ENCODE assay signal across 6 worm cellular contexts in genomic region chrV:16794828-16795354, ce11.
TF ChIP-seq lines count a peak whose summit lies in the region.

Gene ctps-1, plus strand, starts transcription at chrV:16794878.
Gene pus-1, minus strand, starts transcription at chrV:16794952.

TF ChIP-seq in whole organism, L1 larva, 84 proteins besides CTCF, POLR2A, EP300 and RAD21 (continued from another document and continues in another):
- peak; percentile 74 for TF ChIP-seq skn-1 (tag; optimal IDR thresholded peaks at IDR 0.05; lab: Kevin White, UChicago)
- peak; percentile 65 for TF ChIP-seq C16A3.4 (tag; optimal IDR thresholded peaks at IDR 0.05; lab: Kevin White, UChicago)
- TF ChIP-seq sptf-1 (tag; optimal IDR thresholded peaks at IDR 0.05; lab: Kevin White, UChicago) = no peak
- peak; percentile 21 for TF ChIP-seq fkh-10 (GFP tag; optimal IDR thresholded peaks at IDR 0.05; lab: Kevin White, UChicago)
- no peak for TF ChIP-seq fkh-4 (tag; optimal IDR thresholded peaks at IDR 0.05; lab: Kevin White, UChicago; ENCODE audit: borderline replicate concordance)
- TF ChIP-seq nhr-20 (tag; optimal IDR thresholded peaks at IDR 0.05; lab: Kevin White, UChicago) = peak; percentile 74
- TF ChIP-seq nhr-85 (tag; lab: Kevin White, UChicago) = peak; percentile 81
- TF ChIP-seq nhr-90 (tag; optimal IDR thresholded peaks at IDR 0.05; lab: Kevin White, UChicago; ENCODE audit: poor library complexity) = peak; percentile 70
- peak; percentile 18 for TF ChIP-seq elt-2 (tag; optimal IDR thresholded peaks at IDR 0.05; lab: Kevin White, UChicago)
- no peak for TF ChIP-seq ceh-88 (GFP tag; IDR thresholded peaks at IDR 0.05; lab: Robert Waterston, UW)
- peak; percentile 80 for TF ChIP-seq snu-23 (GFP tag; optimal IDR thresholded peaks at IDR 0.05; lab: Kevin White, UChicago)
- TF ChIP-seq zip-4 (GFP tag; optimal IDR thresholded peaks at IDR 0.05; lab: Kevin White, UChicago) = no peak
- no peak for TF ChIP-seq C04F5.9 (tag; optimal IDR thresholded peaks at IDR 0.05; lab: Kevin White, UChicago)
- no peak for TF ChIP-seq nhr-71 (tag; optimal IDR thresholded peaks at IDR 0.05; lab: Kevin White, UChicago)
- TF ChIP-seq lin-15B (tag; optimal IDR thresholded peaks at IDR 0.05; lab: Kevin White, UChicago) = peak; percentile 36
- TF ChIP-seq jun-1 (tag; optimal IDR thresholded peaks at IDR 0.05; lab: Kevin White, UChicago) = peak; percentile 33
- TF ChIP-seq nhr-84 (tag; optimal IDR thresholded peaks at IDR 0.05; lab: Kevin White, UChicago) = no peak
- no peak for TF ChIP-seq unc-62 (GFP tag; optimal IDR thresholded peaks at IDR 0.05; lab: Kevin White, UChicago)
- TF ChIP-seq hpl-2 (GFP tag; optimal IDR thresholded peaks at IDR 0.05; lab: Kevin White, UChicago) = peak; percentile 7
- TF ChIP-seq lsy-2 (tag; optimal IDR thresholded peaks at IDR 0.05; lab: Kevin White, UChicago) = peak; percentile 79 to 81
- TF ChIP-seq xbp-1 (tag; optimal IDR thresholded peaks at IDR 0.05; lab: Kevin White, UChicago) = peak; percentile 63
- peak; percentile 60 for TF ChIP-seq isw-1 (GFP tag; IDR thresholded peaks at IDR 0.05; lab: Robert Waterston, UW)

TF ChIP-seq in whole organism, L2 larva, 48 proteins besides CTCF, POLR2A, EP300 and RAD21 (continued from another document and continues in another):
- TF ChIP-seq sma-9 (GFP tag; optimal IDR thresholded peaks at IDR 0.05; lab: Kevin White, UChicago) = no peak
- no peak for TF ChIP-seq sma-9 (tag; optimal IDR thresholded peaks at IDR 0.05; lab: Kevin White, UChicago)
- no peak for TF ChIP-seq sem-4 (tag; optimal IDR thresholded peaks at IDR 0.05; lab: Kevin White, UChicago)
- peak; percentile 40 for TF ChIP-seq nhr-25 (tag; optimal IDR thresholded peaks at IDR 0.05; lab: Kevin White, UChicago)
- TF ChIP-seq ztf-1 (GFP tag; conservative IDR thresholded peaks at IDR 0.05; lab: Robert Waterston, UW) = no peak
- TF ChIP-seq R02D3.7 (tag; optimal IDR thresholded peaks at IDR 0.05; lab: Kevin White, UChicago) = peak; percentile 7
- no peak for TF ChIP-seq nhr-23 (tag; optimal IDR thresholded peaks at IDR 0.05; lab: Kevin White, UChicago)
- no peak for TF ChIP-seq nhr-10 (tag; optimal IDR thresholded peaks at IDR 0.05; lab: Kevin White, UChicago)
- no peak for TF ChIP-seq Y55F3AM.14 (GFP tag; optimal IDR thresholded peaks at IDR 0.05; lab: Kevin White, UChicago)
- TF ChIP-seq ztf-11 (tag; optimal IDR thresholded peaks at IDR 0.05; lab: Kevin White, UChicago) = no peak
- peak; percentile 42 for TF ChIP-seq sma-3 (GFP tag; optimal IDR thresholded peaks at IDR 0.05; lab: Kevin White, UChicago)
- TF ChIP-seq C34F6.9 (tag; optimal IDR thresholded peaks at IDR 0.05; lab: Kevin White, UChicago) = peak; percentile 77
- TF ChIP-seq nhr-12 (tag; optimal IDR thresholded peaks at IDR 0.05; lab: Kevin White, UChicago) = no peak
- peak; percentile 81 for TF ChIP-seq gmeb-1 (tag; optimal IDR thresholded peaks at IDR 0.05; lab: Kevin White, UChicago)
- peak; percentile 28 for TF ChIP-seq mab-5 (tag; optimal IDR thresholded peaks at IDR 0.05; lab: Kevin White, UChicago)
- no peak for TF ChIP-seq mbf-1 (tag; optimal IDR thresholded peaks at IDR 0.05; lab: Kevin White, UChicago)
- peak; percentile 22 for TF ChIP-seq ceh-16 (tag; optimal IDR thresholded peaks at IDR 0.05; lab: Kevin White, UChicago)
- TF ChIP-seq lin-13 (GFP tag; optimal IDR thresholded peaks at IDR 0.05; lab: Kevin White, UChicago) = peak; percentile 61
- TF ChIP-seq nhr-11 (tag; optimal IDR thresholded peaks at IDR 0.05; lab: Kevin White, UChicago) = no peak
- TF ChIP-seq skn-1 (tag; optimal IDR thresholded peaks at IDR 0.05; lab: Kevin White, UChicago) = no peak
- peak; percentile 70 for TF ChIP-seq unc-55 (GFP tag; optimal IDR thresholded peaks at IDR 0.05; lab: Kevin White, UChicago)
- TF ChIP-seq F13H6.1 (tag; optimal IDR thresholded peaks at IDR 0.05; lab: Kevin White, UChicago) = peak; percentile 46
- TF ChIP-seq fos-1 (tag; optimal IDR thresholded peaks at IDR 0.05; lab: Kevin White, UChicago) = no peak

TF ChIP-seq in whole organism, L3 larva, 47 proteins besides CTCF, POLR2A, EP300 and RAD21 (continued from another document and continues in another):
- no peak for TF ChIP-seq eor-1 (tag; optimal IDR thresholded peaks at IDR 0.05; lab: Kevin White, UChicago)
- no peak for TF ChIP-seq fkh-2 (tag; optimal IDR thresholded peaks at IDR 0.05; lab: Kevin White, UChicago)
- no peak for TF ChIP-seq skn-1 (tag; optimal IDR thresholded peaks at IDR 0.05; lab: Kevin White, UChicago)
- peak; percentile 30 for TF ChIP-seq jun-1 (tag; optimal IDR thresholded peaks at IDR 0.05; lab: Kevin White, UChicago)
- no peak for TF ChIP-seq unc-62 (GFP tag; optimal IDR thresholded peaks at IDR 0.05; lab: Kevin White, UChicago)
- TF ChIP-seq ZK546.5 (tag; optimal IDR thresholded peaks at IDR 0.05; lab: Kevin White, UChicago) = no peak
- TF ChIP-seq zag-1 (tag; optimal IDR thresholded peaks at IDR 0.05; lab: Kevin White, UChicago) = no peak
- TF ChIP-seq nhr-67 (tag; optimal IDR thresholded peaks at IDR 0.05; lab: Kevin White, UChicago) = no peak
- TF ChIP-seq nhr-12 (tag; optimal IDR thresholded peaks at IDR 0.05; lab: Kevin White, UChicago) = no peak
- peak; percentile 48 for TF ChIP-seq hmg-11 (tag; optimal IDR thresholded peaks at IDR 0.05; lab: Kevin White, UChicago)
- no peak for TF ChIP-seq ceh-16 (tag; optimal IDR thresholded peaks at IDR 0.05; lab: Kevin White, UChicago)
- TF ChIP-seq egl-5 (tag; optimal IDR thresholded peaks at IDR 0.05; lab: Kevin White, UChicago) = no peak
- no peak for TF ChIP-seq nhr-237 (tag; optimal IDR thresholded peaks at IDR 0.05; lab: Kevin White, UChicago)
- TF ChIP-seq nhr-28 (tag; optimal IDR thresholded peaks at IDR 0.05; lab: Kevin White, UChicago) = no peak
- no peak for TF ChIP-seq ceh-28 (tag; optimal IDR thresholded peaks at IDR 0.05; lab: Kevin White, UChicago)
- no peak for TF ChIP-seq elt-1 (tag; optimal IDR thresholded peaks at IDR 0.05; lab: Kevin White, UChicago)
- peak; percentile 87 for TF ChIP-seq nfya-1 (tag; optimal IDR thresholded peaks at IDR 0.05; lab: Kevin White, UChicago; ENCODE audit: insufficient read depth)
- no peak for TF ChIP-seq lin-39 (tag; optimal IDR thresholded peaks at IDR 0.05; lab: Kevin White, UChicago)
- peak; percentile 47 for TF ChIP-seq fkh-10 (GFP tag; optimal IDR thresholded peaks at IDR 0.05; lab: Kevin White, UChicago)
- peak; percentile 92 for TF ChIP-seq snpc-4 (tag; optimal IDR thresholded peaks at IDR 0.05; lab: Kevin White, UChicago)
- no peak for TF ChIP-seq ceh-9 (tag; optimal IDR thresholded peaks at IDR 0.05; lab: Kevin White, UChicago)
- no peak for TF ChIP-seq daf-12 (tag; optimal IDR thresholded peaks at IDR 0.05; lab: Kevin White, UChicago)
- no peak for TF ChIP-seq mdl-1 (tag; optimal IDR thresholded peaks at IDR 0.05; lab: Kevin White, UChicago)
- no peak for TF ChIP-seq ztf-4 (tag; optimal IDR thresholded peaks at IDR 0.05; lab: Kevin White, UChicago)
- peak; percentile 37 for TF ChIP-seq nhr-25 (tag; optimal IDR thresholded peaks at IDR 0.05; lab: Kevin White, UChicago)

TF ChIP-seq in whole organism, L4 larva, 104 proteins besides CTCF, POLR2A, EP300 and RAD21 (continued from another document):
- no peak for TF ChIP-seq ceh-32 (tag; optimal IDR thresholded peaks at IDR 0.05; lab: Kevin White, UChicago; ENCODE audit: poor library complexity)
- peak; percentile 10 for TF ChIP-seq ama-1 (optimal IDR thresholded peaks at IDR 0.05; lab: Kevin White, UChicago)
- TF ChIP-seq hlh-11 (tag; optimal IDR thresholded peaks at IDR 0.05; lab: Kevin White, UChicago) = peak; percentile 37
- peak; percentile 26 for TF ChIP-seq ztf-7 (tag; optimal IDR thresholded peaks at IDR 0.05; lab: Kevin White, UChicago)
- TF ChIP-seq hlh-30 (tag; optimal IDR thresholded peaks at IDR 0.05; lab: Kevin White, UChicago; ENCODE audit: insufficient read depth) = peak; percentile 58
- TF ChIP-seq lin-29 (GFP tag; IDR thresholded peaks at IDR 0.05; lab: Robert Waterston, UW) = 0 out of 2 replicates have a peak, but pooled peaks have one; percentile 28
- TF ChIP-seq snpc-4 (tag; optimal IDR thresholded peaks at IDR 0.05; lab: Kevin White, UChicago) = peak; percentile 2
- peak; percentile 78 for TF ChIP-seq dpl-1 (GFP tag; optimal IDR thresholded peaks at IDR 0.05; lab: Kevin White, UChicago)
- TF ChIP-seq nhr-6 (tag; optimal IDR thresholded peaks at IDR 0.05; lab: Kevin White, UChicago) = peak; percentile 53
- peak; percentile 41; the same call in 1 of the 2 replicates for TF ChIP-seq T26A8.4 (GFP tag; IDR thresholded peaks at IDR 0.05; lab: Robert Waterston, UW)
- peak; percentile 79 for TF ChIP-seq mes-2 (tag; optimal IDR thresholded peaks at IDR 0.05; lab: Kevin White, UChicago; ENCODE audit: poor library complexity, severe bottlenecking)
- TF ChIP-seq Y75B8A.6 (GFP tag; IDR thresholded peaks at IDR 0.05; lab: Robert Waterston, UW) = no peak
- TF ChIP-seq pqm-1 (tag; optimal IDR thresholded peaks at IDR 0.05; lab: Kevin White, UChicago) = no peak
- TF ChIP-seq ceh-44 (GFP tag; IDR thresholded peaks at IDR 0.05; lab: Robert Waterston, UW) = no peak
- TF ChIP-seq nhr-77 (tag; optimal IDR thresholded peaks at IDR 0.05; lab: Kevin White, UChicago) = peak; percentile 21
- TF ChIP-seq dve-1 (tag; optimal IDR thresholded peaks at IDR 0.05; lab: Kevin White, UChicago; ENCODE audit: insufficient read depth) = peak; percentile 70
- TF ChIP-seq rbr-2 (tag; optimal IDR thresholded peaks at IDR 0.05; lab: Kevin White, UChicago) = peak; percentile 31
- TF ChIP-seq nhr-10 (tag; optimal IDR thresholded peaks at IDR 0.05; lab: Kevin White, UChicago) = no peak
- peak; percentile 68 for TF ChIP-seq mep-1 (tag; optimal IDR thresholded peaks at IDR 0.05; lab: Kevin White, UChicago)
TF ChIP-seq in whole organism, L4 larva: peak in this region for 22.

TF ChIP-seq in whole organism, mixed stage, embryonic, 35 proteins besides CTCF, POLR2A, EP300 and RAD21 (continued from another document):
- no peak for TF ChIP-seq hlh-1 (tag; optimal IDR thresholded peaks at IDR 0.05; lab: Kevin White, UChicago)
- TF ChIP-seq tbx-8 (GFP tag; optimal IDR thresholded peaks at IDR 0.05; lab: Kevin White, UChicago) = no peak
- no peak for TF ChIP-seq nhr-28 (tag; optimal IDR thresholded peaks at IDR 0.05; lab: Kevin White, UChicago)

TF ChIP-seq in whole organism, young adult, 124 proteins besides CTCF, POLR2A, EP300 and RAD21 (continued from another document):
- TF ChIP-seq nfyb-1 (GFP tag; IDR thresholded peaks at IDR 0.05; lab: Robert Waterston, UW) (0 out of 2 replicates have a peak, but pooled peaks have one; percentile 40), ceh-27 (GFP tag; optimal IDR thresholded peaks at IDR 0.05; lab: Kevin White, UChicago) (no peak), B0261.1 (tag; optimal IDR thresholded peaks at IDR 0.05; lab: Kevin White, UChicago) (no peak), attf-5 (GFP tag; optimal IDR thresholded peaks at IDR 0.05; lab: Kevin White, UChicago) (peak; percentile 8), madf-8 (GFP tag; conservative IDR thresholded peaks at IDR 0.05; lab: Robert Waterston, UW) (peak; percentile 71), lir-1 (GFP tag; conservative IDR thresholded peaks at IDR 0.05; lab: Robert Waterston, UW) (0 out of 2 replicates have a peak, but pooled peaks have one; percentile 41), snpc-1.3 (tag; optimal IDR thresholded peaks at IDR 0.05; lab: Kevin White, UChicago; ENCODE audit: insufficient read depth) (no peak), xnd-1 (tag; optimal IDR thresholded peaks at IDR 0.05; lab: Kevin White, UChicago) (peak; percentile 70), efl-1 (GFP tag; optimal IDR thresholded peaks at IDR 0.05; lab: Kevin White, UChicago) (peak; percentile 80), aptf-2 (GFP tag; conservative IDR thresholded peaks at IDR 0.05; lab: Robert Waterston, UW) (no peak), dox-1 (GFP tag; IDR thresholded peaks at IDR 0.05; lab: Robert Waterston, UW) (peak; percentile 70), sptf-2 (GFP tag; optimal IDR thresholded peaks at IDR 0.05; lab: Kevin White, UChicago) (no peak), hmg-20 (GFP tag; IDR thresholded peaks at IDR 0.05; lab: Robert Waterston, UW) (peak; percentile 45; the same call in 1 of the 2 replicates), ZK185.1 (tag; optimal IDR thresholded peaks at IDR 0.05; lab: Kevin White, UChicago; ENCODE audit: poor library complexity, severe bottlenecking) (no peak), hlh-12 (tag; optimal IDR thresholded peaks at IDR 0.05; lab: Kevin White, UChicago) (no peak), F33H1.4 (GFP tag; IDR thresholded peaks at IDR 0.05; lab: Robert Waterston, UW) (peak; percentile 68), C17E4.6 (GFP tag; IDR thresholded peaks at IDR 0.05; lab: Robert Waterston, UW) (no peak), lin-40 (tag; optimal IDR thresholded peaks at IDR 0.05; lab: Kevin White, UChicago) (peak; percentile 69), madf-3 (GFP tag; IDR thresholded peaks at IDR 0.05; lab: Robert Waterston, UW) (0 out of 2 replicates have a peak, but pooled peaks have one; percentile 56), tbp1 (GFP tag; optimal IDR thresholded peaks at IDR 0.05; lab: Kevin White, UChicago) (peak; percentile 39), Y53G8AR.9 (GFP tag; conservative IDR thresholded peaks at IDR 0.05; lab: Robert Waterston, UW) (0 out of 2 replicates have a peak, but pooled peaks have one; percentile 66), K11D2.4 (GFP tag; IDR thresholded peaks at IDR 0.05; lab: Robert Waterston, UW) (0 out of 2 replicates have a peak, but pooled peaks have one; percentile 22), lin-54 (GFP tag; optimal IDR thresholded peaks at IDR 0.05; lab: Kevin White, UChicago) (peak; percentile 77), F23B12.7 (tag; optimal IDR thresholded peaks at IDR 0.05; lab: Kevin White, UChicago; ENCODE audit: insufficient read depth) (no peak), ekl-4 (GFP tag; IDR thresholded peaks at IDR 0.05; lab: Robert Waterston, UW) (peak; percentile 44; the same call in 1 of the 2 replicates), snpc-3.4 (tag; optimal IDR thresholded peaks at IDR 0.05; lab: Kevin White, UChicago) (peak; percentile 72), cebp-2 (GFP tag; IDR thresholded peaks at IDR 0.05; lab: Robert Waterston, UW) (no peak), unc-130 (GFP tag; optimal IDR thresholded peaks at IDR 0.05; lab: Kevin White, UChicago) (peak; percentile 25), lag-1 (GFP tag; IDR thresholded peaks at IDR 0.05; lab: Robert Waterston, UW) (no peak), tlf-1 (GFP tag; optimal IDR thresholded peaks at IDR 0.05; lab: Kevin White, UChicago) (peak; percentile 16), rcor-1 (GFP tag; IDR thresholded peaks at IDR 0.05; lab: Robert Waterston, UW) (peak; percentile 80), bed-2 (GFP tag; IDR thresholded peaks at IDR 0.05; lab: Robert Waterston, UW) (no peak), B0336.3 (GFP tag; IDR thresholded peaks at IDR 0.05; lab: Robert Waterston, UW) (peak; percentile 61)
